Worm (Caenorhabditis elegans): ENCODE results near the gene B0034.2.

The B0034.2 gene

ce11 chrII:5904252-5904651 lies 39.9 kb downstream of the B0034.2 start, which contains the start of gene tsp-18:
Gene tsp-18 (plus strand): TSS chrII:5904552.
- TF ChIP-seq R02D3.7 (tag; optimal IDR thresholded peaks at IDR 0.05) (no peak), nhr-6 (tag; optimal IDR thresholded peaks at IDR 0.05) (no peak), unc-55 (GFP tag; optimal IDR thresholded peaks at IDR 0.05) (no peak), lin-13 (GFP tag; optimal IDR thresholded peaks at IDR 0.05) (no peak), nhr-25 (tag; optimal IDR thresholded peaks at IDR 0.05) (no peak)

ce11 chrII:5902139-5902538 lies 42.0 kb downstream of the B0034.2 start:
- no peak for TF ChIP-seq mab-5 (tag; optimal IDR thresholded peaks at IDR 0.05)
- TF ChIP-seq C34F6.9 (tag; optimal IDR thresholded peaks at IDR 0.05) = no peak
- no peak for TF ChIP-seq elt-3 (tag; optimal IDR thresholded peaks at IDR 0.05)
- TF ChIP-seq unc-62 (GFP tag; optimal IDR thresholded peaks at IDR 0.05) = no peak
- TF ChIP-seq nhr-23 (tag; optimal IDR thresholded peaks at IDR 0.05) = no peak
- no peak for TF ChIP-seq nhr-129 (tag; optimal IDR thresholded peaks at IDR 0.05)
- TF ChIP-seq ztf-1 (GFP tag; conservative IDR thresholded peaks at IDR 0.05) = no peak
- TF ChIP-seq lin-39 (tag; optimal IDR thresholded peaks at IDR 0.05) = no peak

DNA sequence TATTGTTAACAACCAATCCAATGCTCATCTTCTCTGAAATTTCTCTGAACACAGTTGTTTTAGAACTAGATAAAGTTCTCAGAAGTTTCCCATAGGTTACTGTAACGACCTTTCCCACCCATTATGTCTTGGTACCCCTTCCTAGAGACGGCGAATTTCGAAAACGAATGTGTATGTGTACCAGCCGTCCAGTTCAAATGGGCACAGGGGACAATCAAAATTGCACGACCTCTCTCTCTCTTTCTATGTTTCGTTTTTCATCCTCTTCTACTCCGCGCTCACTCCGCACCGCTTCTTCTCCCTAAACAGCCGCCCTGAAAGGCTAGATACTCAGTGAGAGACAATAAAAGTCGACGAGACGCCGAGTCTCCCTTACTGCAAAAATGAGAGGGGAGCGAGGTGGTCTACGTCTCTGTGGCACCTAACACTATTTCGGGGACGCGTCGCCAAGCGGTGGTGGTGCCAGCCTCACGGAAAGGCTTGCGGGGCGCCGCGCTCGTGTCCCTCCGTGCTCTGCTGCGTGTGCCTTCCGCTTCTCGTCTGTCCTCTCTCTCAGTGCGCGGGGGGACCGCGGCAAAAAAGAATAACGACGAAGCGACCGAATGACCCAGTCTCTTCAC lies 42.7 kb downstream of the B0034.2 start:
- TF ChIP-seq nhr-10 (tag; optimal IDR thresholded peaks at IDR 0.05) (no peak), nhr-21 (tag; optimal IDR thresholded peaks at IDR 0.05) (peak; percentile 61), nhr-11 (tag; optimal IDR thresholded peaks at IDR 0.05) (no peak), ztf-1 (GFP tag; conservative IDR thresholded peaks at IDR 0.05) (no peak), nhr-77 (tag; optimal IDR thresholded peaks at IDR 0.05) (no peak), ceh-16 (tag; optimal IDR thresholded peaks at IDR 0.05) (peak; percentile 11), elt-3 (tag; optimal IDR thresholded peaks at IDR 0.05) (no peak), lin-39 (tag; optimal IDR thresholded peaks at IDR 0.05) (peak; percentile 18), egl-27 (tag; optimal IDR thresholded peaks at IDR 0.05) (peak; percentile 22), crh-2 (tag; optimal IDR thresholded peaks at IDR 0.05) (no peak), nhr-237 (tag; optimal IDR thresholded peaks at IDR 0.05) (no peak), ztf-4 (tag; optimal IDR thresholded peaks at IDR 0.05) (no peak), peb-1 (tag; optimal IDR thresholded peaks at IDR 0.05) (peak; percentile 46), ceh-82 (tag; optimal IDR thresholded peaks at IDR 0.05) (no peak), R02D3.7 (tag; optimal IDR thresholded peaks at IDR 0.05) (no peak), nhr-23 (tag; optimal IDR thresholded peaks at IDR 0.05) (no peak), gmeb-1 (tag; optimal IDR thresholded peaks at IDR 0.05) (no peak), F13H6.1 (tag; optimal IDR thresholded peaks at IDR 0.05) (peak; percentile 52), fos-1 (tag; optimal IDR thresholded peaks at IDR 0.05) (peak; percentile 38), ZK546.5 (tag; optimal IDR thresholded peaks at IDR 0.05) (no peak), nhr-6 (tag; optimal IDR thresholded peaks at IDR 0.05) (no peak), unc-62 (GFP tag; optimal IDR thresholded peaks at IDR 0.05) (no peak), elt-1 (tag; optimal IDR thresholded peaks at IDR 0.05) (no peak), ama-1 (optimal IDR thresholded peaks at IDR 0.05) (no peak), lin-13 (GFP tag; optimal IDR thresholded peaks at IDR 0.05) (no peak), ztf-11 (tag; optimal IDR thresholded peaks at IDR 0.05) (no peak), sma-3 (GFP tag; optimal IDR thresholded peaks at IDR 0.05) (no peak), blmp-1 (tag; optimal IDR thresholded peaks at IDR 0.05; ENCODE audit: insufficient read depth) (no peak), sem-4 (tag; optimal IDR thresholded peaks at IDR 0.05) (peak; percentile 7), zag-1 (tag; optimal IDR thresholded peaks at IDR 0.05) (peak; percentile 39), nhr-25 (tag; optimal IDR thresholded peaks at IDR 0.05) (no peak), unc-55 (GFP tag; optimal IDR thresholded peaks at IDR 0.05) (peak; percentile 35), Y55F3AM.14 (GFP tag; optimal IDR thresholded peaks at IDR 0.05) (peak; percentile 45), skn-1 (tag; optimal IDR thresholded peaks at IDR 0.05) (no peak), nhr-129 (tag; optimal IDR thresholded peaks at IDR 0.05) (no peak), lsy-2 (tag; optimal IDR thresholded peaks at IDR 0.05) (peak in 1 of 2 experiments; percentile 28), lin-11 (tag; optimal IDR thresholded peaks at IDR 0.05) (no peak), alr-1 (tag; optimal IDR thresholded peaks at IDR 0.05) (no peak), dmd-4 (tag; optimal IDR thresholded peaks at IDR 0.05) (no peak), mab-5 (tag; optimal IDR thresholded peaks at IDR 0.05) (no peak), mbf-1 (tag; optimal IDR thresholded peaks at IDR 0.05) (no peak), C34F6.9 (tag; optimal IDR thresholded peaks at IDR 0.05) (no peak), sma-9 (GFP tag; optimal IDR thresholded peaks at IDR 0.05) (peak; percentile 39), sma-9 (tag; optimal IDR thresholded peaks at IDR 0.05) (no peak), snpc-4 (tag; optimal IDR thresholded peaks at IDR 0.05) (no peak), nhr-12 (tag; optimal IDR thresholded peaks at IDR 0.05) (no peak), mdl-1 (tag; optimal IDR thresholded peaks at IDR 0.05) (peak in 1 of 2 experiments; percentile 7), aly-2 (tag; optimal IDR thresholded peaks at IDR 0.05) (no peak), unc-39 (tag; optimal IDR thresholded peaks at IDR 0.05) (no peak)

Data from whole organism, L2 larva.